Fruit fly (Drosophila melanogaster) whole organism, embryonic: ENCODE results near the gene CG10338.

Experiments
- B-H1 ChIP-seq: fragments of 200-800 bp; sonication (Bioruptor generic); IDR thresholded peaks from 3 replicates; pipeline ENCODE4 v1.3.6; 2022; ENCODE audit warnings: missing biosample characterization, missing genetic modification characterization
- CG10267 ChIP-seq: fragments of 200-800 bp; sonication (Bioruptor generic); optimal IDR thresholded peaks from 2 replicates; lab custom pipeline; 2018; ENCODE audit warnings: missing biosample characterization, mild to moderate bottlenecking, missing genetic modification characterization, moderate library complexity
- CG10366 ChIP-seq: fragments of 200-800 bp; sonication (Bioruptor generic); IDR thresholded peaks from 2 replicates; pipeline ENCODE4 v1.3.6; 2022; ENCODE audit warnings: missing biosample characterization, missing genetic modification characterization
- CG10959 ChIP-seq: fragments of 200-800 bp; sonication (Bioruptor generic); IDR thresholded peaks from 2 replicates; pipeline ENCODE4 v1.3.6; 2022; ENCODE audit warnings: missing biosample characterization, missing genetic modification characterization
- CG12236 ChIP-seq: fragments of 200-800 bp; sonication (Bioruptor generic); optimal IDR thresholded peaks from 2 replicates; lab custom pipeline; 2016; ENCODE audit warnings: missing biosample characterization, missing genetic modification characterization
- CG14014 ChIP-seq: fragments of 200-800 bp; sonication (Bioruptor generic); IDR thresholded peaks from 2 replicates; pipeline ENCODE4 v1.3.6; 2022; ENCODE audit warnings: missing biosample characterization, missing genetic modification characterization
- CG1529 ChIP-seq: fragments of 200-800 bp; sonication (Bioruptor generic); optimal IDR thresholded peaks from 3 replicates; lab custom pipeline; 2018; ENCODE audit warnings: missing biosample characterization, missing genetic modification characterization
- CG15514 ChIP-seq: fragments of 200-800 bp; sonication (Bioruptor generic); optimal IDR thresholded peaks from 3 replicates; lab custom pipeline; 2017; ENCODE audit warnings: missing biosample characterization, missing genetic modification characterization, mild to moderate bottlenecking, moderate library complexity, missing genetic modification reagents
- CG18619 ChIP-seq: fragments of 200-800 bp; sonication (Bioruptor generic); optimal IDR thresholded peaks from 3 replicates; lab custom pipeline; 2017; ENCODE audit warnings: missing biosample characterization, mild to moderate bottlenecking, missing genetic modification characterization
- CG2116 ChIP-seq: fragments of 200-800 bp; sonication (Bioruptor generic); optimal IDR thresholded peaks from 3 replicates; lab custom pipeline; 2018; ENCODE audit warnings: missing biosample characterization, mild to moderate bottlenecking, missing genetic modification characterization
- CG34376 ChIP-seq: fragments of 200-800 bp; sonication (Bioruptor generic); optimal IDR thresholded peaks from 2 replicates; lab custom pipeline; 2018; ENCODE audit warnings: missing biosample characterization, mild to moderate bottlenecking, missing genetic modification characterization
- CG8388 ChIP-seq: fragments of 200-800 bp; sonication (Bioruptor generic); optimal IDR thresholded peaks from 2 replicates; lab custom pipeline; 2019; ENCODE audit warnings: missing biosample characterization, mild to moderate bottlenecking, missing genetic modification characterization, moderate library complexity
- CG9437 ChIP-seq: fragments of 200-800 bp; sonication (Bioruptor generic); optimal IDR thresholded peaks from 2 replicates; lab custom pipeline; 2018; ENCODE audit warnings: missing biosample characterization, mild to moderate bottlenecking, missing genetic modification characterization
- CG9932 ChIP-seq: fragments of 200-800 bp; sonication (Bioruptor generic); IDR thresholded peaks from 2 replicates; pipeline ENCODE4 v1.3.6; 2022; ENCODE audit warnings: missing biosample characterization, missing genetic modification characterization
- CoRest ChIP-seq: fragments of 200-800 bp; sonication (Bioruptor generic); optimal IDR thresholded peaks from 3 replicates; lab custom pipeline; 2018; ENCODE audit warnings: missing biosample characterization, mild to moderate bottlenecking, missing genetic modification characterization, moderate library complexity
- D19A ChIP-seq: fragments of 200-800 bp; optimal IDR thresholded peaks from 3 replicates; lab custom pipeline; 2019; ENCODE audit warnings: missing biosample characterization, mild to moderate bottlenecking, missing genetic modification characterization, moderate library complexity
- D19B ChIP-seq: fragments of 200-800 bp; sonication (Bioruptor generic); optimal IDR thresholded peaks from 2 replicates; lab custom pipeline; 2017; ENCODE audit warnings: missing biosample characterization, mild to moderate bottlenecking, missing genetic modification characterization
- E2f1 ChIP-seq: fragments of 200-800 bp; sonication (Bioruptor generic); IDR thresholded peaks from 2 replicates; pipeline ENCODE4 v1.3.6; 2022; ENCODE audit warnings: missing biosample characterization, missing genetic modification characterization
- Ets65A ChIP-seq: fragments of 200-800 bp; sonication (Bioruptor generic); peaks from one replicate; lab custom pipeline; 2016; ENCODE audit warnings: missing biosample characterization, missing genetic modification characterization
- Gsc ChIP-seq: fragments of 200-800 bp; sonication (Bioruptor generic); IDR thresholded peaks from 2 replicates; pipeline ENCODE4 v1.3.6; 2022; ENCODE audit warnings: missing biosample characterization, missing genetic modification characterization
- Hand ChIP-seq: fragments of 200-800 bp; sonication (Bioruptor generic); optimal IDR thresholded peaks from 2 replicates; lab custom pipeline; 2017; ENCODE audit warnings: mild to moderate bottlenecking, missing biosample characterization, missing genetic modification reagents, missing genetic modification characterization
- Hr51 ChIP-seq, 2 experiments: fragments of 200-800 bp; sonication (Bioruptor generic); optimal IDR thresholded peaks; 2 replicates in 1 of 2; 3 replicates in 1 of 2; lab custom pipeline; 2016 to 2018; ENCODE audit warnings: missing biosample characterization in 2 of 2, missing genetic modification characterization in 2 of 2, mild to moderate bottlenecking in 1 of 2, moderate library complexity in 1 of 2
- Hsf ChIP-seq: fragments of 200-800 bp; sonication (Bioruptor generic); optimal IDR thresholded peaks from 3 replicates; lab custom pipeline; 2016; ENCODE audit warnings: missing biosample characterization, missing genetic modification characterization
- Mrtf ChIP-seq: fragments of 200-800 bp; sonication (Bioruptor generic); IDR thresholded peaks from 3 replicates; pipeline ENCODE4 v1.3.6; 2022; ENCODE audit warnings: missing biosample characterization, missing genetic modification characterization
- PHDP ChIP-seq: fragments of 200-800 bp; sonication (Bioruptor generic); optimal IDR thresholded peaks from 3 replicates; lab custom pipeline; 2018; ENCODE audit warnings: missing biosample characterization, mild to moderate bottlenecking, missing genetic modification characterization, moderate library complexity
- Rx ChIP-seq: fragments of 200-800 bp; sonication (Bioruptor generic); IDR thresholded peaks from 2 replicates; pipeline ENCODE4 v1.3.6; 2022; ENCODE audit warnings: missing biosample characterization, missing genetic modification characterization
- Sry-β ChIP-seq: fragments of 200-800 bp; sonication (Bioruptor generic); optimal IDR thresholded peaks from 2 replicates; lab custom pipeline; 2018; ENCODE audit warnings: missing biosample characterization, mild to moderate bottlenecking, missing genetic modification characterization, moderate library complexity
- ara ChIP-seq: fragments of 200-800 bp; sonication (Bioruptor generic); IDR thresholded peaks from 2 replicates; pipeline ENCODE4 v1.3.6; 2022; ENCODE audit warnings: missing biosample characterization, missing genetic modification characterization
- ase ChIP-seq: fragments of 200-800 bp; sonication (Bioruptor generic); IDR thresholded peaks from 3 replicates; pipeline ENCODE4 v1.3.6; 2022; ENCODE audit warnings: missing biosample characterization, missing genetic modification characterization
- bbx ChIP-seq: fragments of 200-800 bp; sonication (Bioruptor generic); IDR thresholded peaks from 2 replicates; pipeline ENCODE4 v1.3.6; 2022; ENCODE audit warnings: missing biosample characterization, missing genetic modification characterization; ENCODE audit not compliant: partially characterized antibody
- disco-r ChIP-seq: fragments of 200-800 bp; sonication (Bioruptor generic); optimal IDR thresholded peaks from 2 replicates; lab custom pipeline; 2016; ENCODE audit warnings: missing biosample characterization, missing genetic modification characterization
- fd64A ChIP-seq: fragments of 200-800 bp; sonication (Bioruptor generic); optimal IDR thresholded peaks from 3 replicates; lab custom pipeline; 2018; ENCODE audit warnings: missing biosample characterization, mild to moderate bottlenecking, missing genetic modification characterization
- gce ChIP-seq: fragments of 200-800 bp; sonication (Bioruptor generic); IDR thresholded peaks from 3 replicates; pipeline ENCODE4 v1.3.6; 2022; ENCODE audit warnings: missing biosample characterization, missing genetic modification characterization
- gro ChIP-seq: fragments of 200-800 bp; sonication (Bioruptor generic); optimal IDR thresholded peaks from 2 replicates; lab custom pipeline; 2016; ENCODE audit warnings: missing biosample characterization, missing genetic modification characterization
- insv ChIP-seq, 2 experiments: fragments of 200-800 bp; sonication (Bioruptor generic); optimal IDR thresholded peaks; 3 replicates each; lab custom pipeline; 2016 to 2018; ENCODE audit warnings: missing biosample characterization in 2 of 2, missing genetic modification characterization in 2 of 2
- jing ChIP-seq: fragments of 200-800 bp; sonication (Bioruptor generic); optimal IDR thresholded peaks from 2 replicates; lab custom pipeline; 2018; ENCODE audit warnings: missing biosample characterization, mild to moderate bottlenecking, missing genetic modification characterization
- maf-S ChIP-seq: fragments of 200-800 bp; sonication (Bioruptor generic); optimal IDR thresholded peaks from 2 replicates; lab custom pipeline; 2016; ENCODE audit warnings: missing biosample characterization, missing genetic modification characterization
- oc ChIP-seq: fragments of 200-800 bp; sonication (Bioruptor generic); optimal IDR thresholded peaks from 2 replicates; lab custom pipeline; 2018; ENCODE audit warnings: missing biosample characterization, mild to moderate bottlenecking, missing genetic modification characterization, moderate library complexity
- org-1 ChIP-seq: fragments of 200-800 bp; sonication (Bioruptor generic); optimal IDR thresholded peaks from 2 replicates; lab custom pipeline; 2017; ENCODE audit warnings: missing biosample characterization, missing genetic modification characterization
- pita ChIP-seq: fragments of 200-800 bp; sonication (Bioruptor generic); optimal IDR thresholded peaks from 2 replicates; lab custom pipeline; 2017; ENCODE audit warnings: missing biosample characterization, mild to moderate bottlenecking, missing genetic modification characterization
- pum ChIP-seq: fragments of 200-800 bp; sonication (Bioruptor generic); optimal IDR thresholded peaks from 2 replicates; lab custom pipeline; 2016; ENCODE audit warnings: missing biosample characterization, missing genetic modification characterization
- pzg ChIP-seq: fragments of 200-800 bp; sonication (Bioruptor generic); optimal IDR thresholded peaks from 3 replicates; lab custom pipeline; 2018; ENCODE audit warnings: missing biosample characterization, mild to moderate bottlenecking, missing genetic modification characterization, moderate library complexity
- sens ChIP-seq: fragments of 200-800 bp; sonication (Bioruptor generic); peaks from one replicate; lab custom pipeline; 2016; ENCODE audit warnings: missing biosample characterization, missing genetic modification characterization
- seq ChIP-seq: fragments of 200-800 bp; sonication (Bioruptor generic); IDR thresholded peaks from 2 replicates; pipeline ENCODE4 v1.3.6; 2022; ENCODE audit warnings: missing biosample characterization, missing genetic modification characterization
- shn ChIP-seq: fragments of 200-800 bp; sonication (Bioruptor generic); optimal IDR thresholded peaks from 3 replicates; lab custom pipeline; 2016; ENCODE audit warnings: missing biosample characterization, missing genetic modification characterization
- so ChIP-seq: fragments of 200-800 bp; sonication (Bioruptor generic); IDR thresholded peaks from 3 replicates; pipeline ENCODE4 v1.3.6; 2022; ENCODE audit warnings: missing biosample characterization, missing genetic modification characterization
- tna ChIP-seq: fragments of 200-800 bp; sonication (Bioruptor generic); IDR thresholded peaks from 2 replicates; pipeline ENCODE4 v1.3.6; 2022; ENCODE audit warnings: missing biosample characterization, missing genetic modification characterization; ENCODE audit not compliant: partially characterized antibody
- vnd ChIP-seq: fragments of 200-800 bp; sonication (Bioruptor generic); IDR thresholded peaks from 3 replicates; pipeline ENCODE4 v1.3.6; 2022; ENCODE audit warnings: missing biosample characterization, missing genetic modification characterization; ENCODE audit not compliant: partially characterized antibody
- wek ChIP-seq: fragments of 200-800 bp; sonication (Bioruptor generic); optimal IDR thresholded peaks from 3 replicates; lab custom pipeline; 2018; ENCODE audit warnings: missing biosample characterization, mild to moderate bottlenecking, missing genetic modification characterization, moderate library complexity

CG10338 gene

DNA sequence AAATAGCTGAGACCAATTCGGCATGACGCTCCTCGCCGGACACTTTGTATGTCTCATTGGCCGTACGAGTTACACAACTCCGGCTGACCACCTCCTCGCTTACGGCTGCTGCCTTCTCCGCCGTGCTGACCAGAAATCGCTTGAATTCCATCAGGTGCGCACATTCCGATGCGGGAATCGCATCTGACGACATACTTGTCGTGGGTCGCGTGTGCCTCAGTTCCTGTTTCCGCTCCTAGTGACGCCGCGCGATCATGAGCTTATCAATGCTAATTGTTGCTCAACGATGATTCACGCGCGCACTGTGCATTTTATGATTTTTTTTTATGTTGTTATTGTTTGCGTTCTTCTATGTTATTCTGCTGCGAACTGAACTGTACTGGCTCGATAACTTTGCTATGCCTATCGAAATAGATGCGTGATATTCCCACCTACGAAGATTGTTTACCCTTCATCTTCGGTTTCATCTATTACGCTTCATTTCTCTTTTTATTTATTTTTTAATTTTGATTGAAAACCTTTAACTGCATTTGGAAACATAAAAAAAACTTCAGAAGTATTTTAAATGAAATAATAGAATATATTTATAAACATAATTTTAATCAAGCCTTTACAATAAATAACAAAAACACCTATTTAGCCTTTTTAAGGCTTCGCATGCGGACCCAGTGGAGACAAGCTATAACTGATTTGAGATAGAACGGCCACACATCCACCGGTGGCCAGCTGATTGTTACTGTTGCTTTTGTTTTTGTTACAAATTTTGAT is 7.4 kb downstream of the CG10338 start, which contains the start of the genes CG10376 and CG10343 (continued):
- TF ChIP-seq CG15514 (GFP tag; lab: Kevin White, UChicago) = peak; percentile 98
- peak; percentile 50 to 90 for TF ChIP-seq Hr51 (GFP tag; optimal IDR thresholded peaks at IDR 0.05; lab: Kevin White, UChicago)
- TF ChIP-seq Hand (GFP tag; lab: Kevin White, UChicago) = peak; percentile 41
- TF ChIP-seq vnd (GFP tag; lab: Robert Waterston, UW) = no peak
- no peak for TF ChIP-seq CG12236 (GFP tag; lab: Kevin White, UChicago)
- peak; percentile 48; the same call in 1 of the 2 replicates for TF ChIP-seq CG10959 (GFP tag; lab: Robert Waterston, UW)
- TF ChIP-seq Sry-β = peak; percentile 74
- peak; percentile 81 for TF ChIP-seq CG9437 (GFP tag; lab: Kevin White, UChicago)
- TF ChIP-seq CG8388 (GFP tag; lab: Kevin White, UChicago) = peak; percentile 85
- peak; percentile 85 for TF ChIP-seq CG10267
- peak; percentile 62; the same call in 1 of the 3 replicates for TF ChIP-seq so (GFP tag; lab: Robert Waterston, UW)
- peak; percentile 40 for TF ChIP-seq jing (GFP tag; lab: Kevin White, UChicago)
- peak; percentile 62; the same call in 1 of the 3 replicates for TF ChIP-seq ase (GFP tag; lab: Robert Waterston, UW)
- peak; percentile 53 for TF ChIP-seq CG34376 (GFP tag; lab: Kevin White, UChicago)
- peak; percentile 81 for TF ChIP-seq Mrtf (GFP tag; lab: Robert Waterston, UW)
- no peak for TF ChIP-seq disco-r (GFP tag; lab: Kevin White, UChicago)
- peak; percentile 48; the same call in 1 of the 2 replicates for TF ChIP-seq Gsc
- TF ChIP-seq org-1 = peak; percentile 44
- TF ChIP-seq Hsf (GFP tag; lab: Kevin White, UChicago) = peak; percentile 67
- peak in 1 of 2 experiments; percentile 60 for TF ChIP-seq insv (GFP tag; optimal IDR thresholded peaks at IDR 0.05; lab: Kevin White, UChicago)
- TF ChIP-seq B-H1 (GFP tag; lab: Robert Waterston, UW) = peak; percentile 78
- TF ChIP-seq D19B (GFP tag; lab: Kevin White, UChicago) = peak; percentile 82
- TF ChIP-seq oc (tag; lab: Kevin White, UChicago) = no peak
- no peak for TF ChIP-seq gce (GFP tag; lab: Robert Waterston, UW)
- peak; percentile 81 for TF ChIP-seq CG10366 (GFP tag; lab: Robert Waterston, UW)
- peak; percentile 99 for TF ChIP-seq D19A
- TF ChIP-seq pum (GFP tag; lab: Kevin White, UChicago) = peak; percentile 65
- peak; percentile 62 for TF ChIP-seq CG1529 (GFP tag; lab: Kevin White, UChicago)
- peak; percentile 35 for TF ChIP-seq tna (GFP tag; lab: Robert Waterston, UW)
- peak; percentile 76 for TF ChIP-seq E2f1
- TF ChIP-seq maf-S = no peak
- TF ChIP-seq seq (GFP tag; lab: Robert Waterston, UW) = peak; percentile 22; the same call in 1 of the 2 replicates
- TF ChIP-seq Rx = peak; percentile 59
- peak; percentile 86 for TF ChIP-seq CG18619
- peak; percentile 81 for TF ChIP-seq CG2116 (GFP tag; lab: Kevin White, UChicago)
- no peak for TF ChIP-seq gro
- TF ChIP-seq bbx (GFP tag; lab: Robert Waterston, UW) = peak; percentile 84
- TF ChIP-seq sens = peak; percentile 92
- peak; percentile 97 for TF ChIP-seq CoRest (tag; lab: Kevin White, UChicago)
- peak; percentile 89 for TF ChIP-seq PHDP (tag; lab: Kevin White, UChicago)
- TF ChIP-seq pzg = peak; percentile 52
- peak; percentile 98 for TF ChIP-seq Ets65A (GFP tag; lab: Kevin White, UChicago)
- TF ChIP-seq CG9932 (GFP tag; lab: Robert Waterston, UW) = peak; percentile 94
- no peak for TF ChIP-seq ara (GFP tag; lab: Robert Waterston, UW)
- TF ChIP-seq fd64A (GFP tag; lab: Kevin White, UChicago) = no peak
- peak; percentile 44 for TF ChIP-seq shn (GFP tag; lab: Kevin White, UChicago)
- TF ChIP-seq pita = no peak
- TF ChIP-seq wek (GFP tag; lab: Kevin White, UChicago) = peak; percentile 35
- peak; percentile 81 for TF ChIP-seq CG14014 (GFP tag; lab: Robert Waterston, UW)
